Worm (Caenorhabditis elegans) whole organism, midembryonic: ENCODE data around the gene C33F10.4.

ENCODE experiments used
- T22C8.4 ChIP-seq: fragments of 200-800 bp; sonication (Bioruptor generic); IDR thresholded peaks from 2 replicates; pipeline ENCODE4 v1.3.6; 2022; ENCODE audit warnings: missing genetic modification characterization, missing compliant biosample characterization
- cog-1 ChIP-seq: sonication (generic microtip); optimal IDR thresholded peaks from 2 replicates; lab custom pipeline; 2016; ENCODE audit warnings: missing genetic modification characterization, missing compliant biosample characterization
- flt-1 ChIP-seq: fragments of 200-800 bp; sonication (Bioruptor generic); IDR thresholded peaks from 2 replicates; pipeline ENCODE4 v1.3.6; 2022; ENCODE audit warnings: missing genetic modification characterization, missing compliant biosample characterization
- klf-2 ChIP-seq: fragments of 200-800 bp; sonication (Bioruptor generic); conservative IDR thresholded peaks from 2 replicates; pipeline ENCODE4 v1.3.6; 2022; ENCODE audit warnings: missing genetic modification reagents, missing genetic modification characterization, missing compliant biosample characterization
- med-1 ChIP-seq: sonication (generic microtip); optimal IDR thresholded peaks from 2 replicates; lab custom pipeline; 2017; ENCODE audit warnings: missing genetic modification characterization, mild to moderate bottlenecking, missing compliant biosample characterization, antibody characterized with exemption, missing genetic modification reagents; ENCODE audit not compliant: insufficient read depth
- ref-1 ChIP-seq: fragments of 200-800 bp; sonication (Bioruptor generic); conservative IDR thresholded peaks from 2 replicates; pipeline ENCODE4 v1.3.6; 2022; ENCODE audit warnings: missing genetic modification reagents, missing genetic modification characterization, missing compliant biosample characterization
- tab-1 ChIP-seq: fragments of 200-800 bp; sonication (Bioruptor generic); IDR thresholded peaks from 2 replicates; pipeline ENCODE4 v1.3.6; 2022; ENCODE audit warnings: missing genetic modification characterization, missing compliant biosample characterization
- ztf-23 ChIP-seq: fragments of 200-800 bp; sonication (Bioruptor generic); IDR thresholded peaks from 2 replicates; pipeline ENCODE4 v1.3.6; 2022; ENCODE audit warnings: missing genetic modification reagents, missing genetic modification characterization, missing compliant biosample characterization
- ztf-29 ChIP-seq: fragments of 200-800 bp; sonication (Bioruptor generic); IDR thresholded peaks from 2 replicates; pipeline ENCODE4 v1.3.6; 2022; ENCODE audit warnings: missing genetic modification reagents, missing genetic modification characterization, missing compliant biosample characterization

DNA sequence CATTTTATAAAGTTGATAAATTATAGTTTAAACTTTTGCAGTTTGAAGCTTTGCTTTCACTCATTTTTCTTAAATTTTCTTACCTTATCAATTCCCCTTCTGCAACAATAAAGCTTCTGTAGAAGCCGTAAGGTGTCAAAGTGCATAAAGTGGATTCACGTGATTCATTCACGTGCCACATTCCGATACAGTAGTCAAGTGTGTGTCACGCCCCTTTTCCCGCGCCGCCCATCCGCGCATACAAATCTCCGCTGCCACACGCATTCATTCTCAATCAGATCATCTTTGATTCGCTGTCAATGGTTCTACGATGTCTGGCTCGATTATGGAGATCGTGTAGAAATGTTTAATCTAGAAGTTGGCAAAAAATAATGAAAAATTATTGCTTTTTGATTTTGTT lies 48.5 kb upstream of the C33F10.4 start:
- TF ChIP-seq ztf-23 (GFP tag; lab: Robert Waterston, UW) (no peak), klf-2 (GFP tag; lab: Robert Waterston, UW) (no peak), med-1 (GFP tag; lab: Kevin White, UChicago) (no peak), flt-1 (no peak), ztf-29 (no peak), ref-1 (GFP tag; lab: Robert Waterston, UW) (no peak), tab-1 (GFP tag; lab: Robert Waterston, UW) (no peak), T22C8.4 (GFP tag; lab: Robert Waterston, UW) (no peak), cog-1 (tag; lab: Kevin White, UChicago) (no peak)
